Worm (Caenorhabditis elegans): ENCODE results near the gene C16A3.6.

DNA sequence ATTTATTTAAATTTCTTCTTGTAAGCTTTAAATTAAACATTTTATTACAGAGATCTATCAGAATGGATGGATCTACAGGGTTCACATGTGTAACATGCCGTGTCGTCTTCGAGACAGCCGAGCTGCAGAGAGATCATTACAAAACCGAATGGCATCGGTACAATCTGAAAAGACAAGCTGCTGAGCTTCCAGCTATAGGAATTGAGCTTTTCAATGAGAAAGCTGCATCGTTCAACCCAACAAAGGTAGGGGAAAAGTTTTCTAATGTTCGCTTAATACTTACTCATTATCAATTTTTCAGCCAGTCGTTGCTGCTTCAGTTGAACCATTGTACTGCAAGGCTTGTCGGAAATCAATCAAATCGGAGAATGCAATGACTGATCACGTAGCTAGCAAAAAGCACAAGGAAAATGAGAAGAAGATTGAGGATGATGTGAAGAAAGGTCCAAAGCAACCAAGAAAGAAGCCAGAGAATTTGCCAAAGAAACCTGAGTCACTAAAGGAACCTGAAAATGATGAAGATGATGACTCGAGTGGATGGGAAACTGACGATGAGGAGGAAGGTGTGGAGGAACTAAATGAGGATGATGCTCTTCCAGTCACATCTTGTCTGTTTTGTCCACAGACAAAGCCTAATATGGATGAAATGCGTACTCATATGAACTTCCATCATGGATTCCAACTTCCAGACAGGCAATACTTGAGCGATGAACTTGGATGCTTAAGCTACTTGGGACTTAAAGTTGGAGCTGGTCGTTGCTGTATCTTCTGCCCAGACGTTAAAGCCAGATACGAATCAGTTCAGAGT lies 2.8 kb downstream of the C16A3.6 start, which contains the start of gene znf-622:
- TF ChIP-seq lin-39 (tag; optimal IDR thresholded peaks at IDR 0.05) (no peak), snpc-4 (tag; optimal IDR thresholded peaks at IDR 0.05) (no peak), mdl-1 (tag; optimal IDR thresholded peaks at IDR 0.05) (no peak), ztf-11 (tag; optimal IDR thresholded peaks at IDR 0.05) (no peak), zag-1 (tag; optimal IDR thresholded peaks at IDR 0.05) (no peak), nhr-237 (tag; optimal IDR thresholded peaks at IDR 0.05) (no peak), fos-1 (tag; optimal IDR thresholded peaks at IDR 0.05) (no peak), ama-1 (optimal IDR thresholded peaks at IDR 0.05) (no peak), unc-62 (GFP tag; optimal IDR thresholded peaks at IDR 0.05) (no peak)
